Fruit fly (Drosophila melanogaster) Kc167 (cell line): ENCODE measurements around the gene wfs1.

Experiments used
- Sin3A ChIP-seq: fragments of >200 bp; optimal IDR thresholded peaks from 2 replicates; lab custom pipeline; 2018; ENCODE audit warnings: missing external identifiers
- h ChIP-seq: fragments of >200 bp; optimal IDR thresholded peaks from 3 replicates; lab custom pipeline; 2018; ENCODE audit warnings: missing external identifiers
- psq ChIP-seq: fragments of >200 bp; optimal IDR thresholded peaks from 2 replicates; lab custom pipeline; 2017; ENCODE audit warnings: missing external identifiers

DNA sequence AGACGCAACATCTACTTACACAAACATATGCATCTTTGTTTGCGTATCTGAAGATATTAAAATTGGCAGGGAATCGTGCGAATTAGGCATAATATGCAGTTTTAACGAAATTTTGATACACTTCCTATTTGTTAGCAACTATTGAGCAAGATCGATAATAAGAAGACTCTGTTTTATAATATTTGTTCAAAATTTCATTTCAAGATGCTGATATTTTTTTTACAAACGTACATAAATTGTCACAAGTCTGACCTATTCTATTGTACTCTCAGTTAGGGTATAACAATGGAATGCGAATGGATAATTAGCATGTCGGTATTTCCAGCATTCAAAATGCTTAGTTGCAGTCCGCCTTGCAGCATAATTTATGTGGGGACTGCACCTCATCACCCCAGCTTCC, 37.7 kb upstream of the wfs1 start:
- TF ChIP-seq psq (lab: Kevin White, UChicago) (no peak), Sin3A (lab: Kevin White, UChicago) (no peak), h (no peak)
